Worm (Caenorhabditis elegans) whole organism, young adult: Measurements from ENCODE around the gene DH11.5.

Experiments
- F23B12.7 ChIP-seq: sonication (generic microtip); optimal IDR thresholded peaks from 2 replicates; lab custom pipeline; 2017; ENCODE audit warnings: missing genetic modification characterization, mild to moderate bottlenecking, missing compliant biosample characterization, antibody characterized with exemption, moderate library complexity; ENCODE audit not compliant: insufficient read depth
- F33H1.4 ChIP-seq: fragments of 200-800 bp; sonication (Bioruptor generic); IDR thresholded peaks from 2 replicates; pipeline ENCODE4 v1.3.6; 2022; ENCODE audit warnings: missing genetic modification reagents, missing genetic modification characterization, missing compliant biosample characterization
- F49E8.2 ChIP-seq: sonication (generic microtip); optimal IDR thresholded peaks from 3 replicates; lab custom pipeline; 2017; ENCODE audit warnings: missing genetic modification characterization, mild to moderate bottlenecking, missing compliant biosample characterization, antibody characterized with exemption, moderate library complexity; ENCODE audit not compliant: insufficient read depth
- F57A8.1 ChIP-seq: fragments of 200-800 bp; sonication (Bioruptor generic); optimal IDR thresholded peaks from 2 replicates; lab custom pipeline; 2018; ENCODE audit warnings: mild to moderate bottlenecking, missing genetic modification characterization, moderate library complexity, missing compliant biosample characterization
- K12H6.12 ChIP-seq: fragments of 200-800 bp; sonication (Bioruptor generic); optimal IDR thresholded peaks from 2 replicates; lab custom pipeline; 2018; ENCODE audit warnings: mild to moderate bottlenecking, missing genetic modification characterization, missing compliant biosample characterization
- Y56A3A.18 ChIP-seq: fragments of 200-800 bp; sonication (Bioruptor generic); IDR thresholded peaks from 2 replicates; pipeline ENCODE4 v1.3.6; 2022; ENCODE audit warnings: missing genetic modification reagents, missing genetic modification characterization, missing compliant biosample characterization
- Y67H2A.10 ChIP-seq: fragments of 200-800 bp; sonication (Bioruptor generic); conservative IDR thresholded peaks from 2 replicates; pipeline ENCODE4 v1.3.6; 2022; ENCODE audit warnings: missing genetic modification reagents, missing genetic modification characterization, missing compliant biosample characterization
- Y79H2A.3 ChIP-seq: fragments of 200-800 bp; sonication (Bioruptor generic); conservative IDR thresholded peaks from 2 replicates; pipeline ENCODE4 v1.3.6; 2022; ENCODE audit warnings: missing genetic modification reagents, missing genetic modification characterization, missing compliant biosample characterization
- Y95B8A.8 ChIP-seq: fragments of 200-800 bp; sonication (Bioruptor generic); IDR thresholded peaks from 2 replicates; pipeline ENCODE4 v1.3.6; 2022; ENCODE audit warnings: missing genetic modification reagents, missing genetic modification characterization, missing compliant biosample characterization
- ZK185.1 ChIP-seq: sonication (generic microtip); optimal IDR thresholded peaks from 2 replicates; lab custom pipeline; 2016; ENCODE audit warnings: mild to moderate bottlenecking, missing genetic modification characterization, missing compliant biosample characterization; ENCODE audit not compliant: poor library complexity, severe bottlenecking
- aptf-2 ChIP-seq: fragments of 200-800 bp; sonication (Bioruptor generic); conservative IDR thresholded peaks from 2 replicates; pipeline ENCODE4 v1.3.6; 2022; ENCODE audit warnings: missing genetic modification reagents, missing genetic modification characterization, missing compliant biosample characterization
- atf-7 ChIP-seq: sonication (generic microtip); optimal IDR thresholded peaks from 2 replicates; lab custom pipeline; 2017; ENCODE audit warnings: mild to moderate bottlenecking, missing genetic modification characterization, missing compliant biosample characterization
- athp-1 ChIP-seq: sonication (generic microtip); optimal IDR thresholded peaks from 2 replicates; lab custom pipeline; 2017; ENCODE audit warnings: mild to moderate bottlenecking, missing genetic modification characterization, missing compliant biosample characterization
- attf-5 ChIP-seq: fragments of 200-800 bp; sonication (Bioruptor generic); optimal IDR thresholded peaks from 2 replicates; lab custom pipeline; 2018; ENCODE audit warnings: mild to moderate bottlenecking, missing genetic modification characterization, missing compliant biosample characterization
- cebp-1 ChIP-seq, 2 experiments: fragments of 200-800 bp in 1 of 2; sonication (Bioruptor generic) in 1 of 2; sonication (generic microtip) in 1 of 2; IDR thresholded peaks in 1 of 2; optimal IDR thresholded peaks in 1 of 2; 2 replicates each; pipeline versions ENCODE4 v1.3.6 to Lab custom; 2017 to 2022; ENCODE audit warnings: missing compliant biosample characterization in 2 of 2, missing genetic modification characterization in 2 of 2, mild to moderate bottlenecking in 1 of 2, missing genetic modification reagents in 1 of 2, moderate library complexity in 1 of 2
- ceh-27 ChIP-seq: fragments of 200-800 bp; sonication (Bioruptor generic); optimal IDR thresholded peaks from 2 replicates; lab custom pipeline; 2018; ENCODE audit warnings: mild to moderate bottlenecking, missing genetic modification characterization, moderate library complexity, missing compliant biosample characterization
- ceh-91 ChIP-seq: fragments of 200-800 bp; sonication (Bioruptor generic); IDR thresholded peaks from 2 replicates; pipeline ENCODE4 v1.3.6; 2022; ENCODE audit warnings: missing genetic modification reagents, missing genetic modification characterization, missing compliant biosample characterization
- dox-1 ChIP-seq: fragments of 200-800 bp; sonication (Bioruptor generic); IDR thresholded peaks from 2 replicates; pipeline ENCODE4 v1.3.6; 2022; ENCODE audit warnings: missing genetic modification reagents, missing genetic modification characterization, missing compliant biosample characterization
- dpl-1 ChIP-seq: fragments of 150-350 bp; optimal IDR thresholded peaks from 2 replicates; lab custom pipeline; 2014; ENCODE audit warnings: missing biosample characterization, missing genetic modification reagents, missing genetic modification characterization
- efl-1 ChIP-seq: fragments of 150-350 bp; optimal IDR thresholded peaks from 2 replicates; lab custom pipeline; 2014; ENCODE audit warnings: missing biosample characterization, missing genetic modification reagents, missing genetic modification characterization
- egl-18 ChIP-seq: fragments of 200-800 bp; sonication (Bioruptor generic); IDR thresholded peaks from 2 replicates; pipeline ENCODE4 v1.3.6; 2022; ENCODE audit warnings: missing genetic modification reagents, missing genetic modification characterization, missing compliant biosample characterization
- egl-44 ChIP-seq: fragments of 200-800 bp; sonication (Bioruptor generic); IDR thresholded peaks from 2 replicates; pipeline ENCODE4 v1.3.6; 2022; ENCODE audit warnings: missing genetic modification reagents, missing genetic modification characterization, missing compliant biosample characterization
- egrh-3 ChIP-seq: fragments of 200-800 bp; sonication (Bioruptor generic); IDR thresholded peaks from 2 replicates; pipeline ENCODE4 v1.3.6; 2022; ENCODE audit warnings: missing genetic modification reagents, missing genetic modification characterization, missing compliant biosample characterization
- let-526 ChIP-seq: fragments of 200-800 bp; sonication (Bioruptor generic); IDR thresholded peaks from 2 replicates; pipeline ENCODE4 v1.3.6; 2022; ENCODE audit warnings: missing genetic modification reagents, missing genetic modification characterization, missing compliant biosample characterization
- lin-54 ChIP-seq: fragments of 200-800 bp; sonication (Bioruptor generic); optimal IDR thresholded peaks from 2 replicates; lab custom pipeline; 2018; ENCODE audit warnings: mild to moderate bottlenecking, missing genetic modification characterization, missing compliant biosample characterization
- madf-10 ChIP-seq: sonication (generic microtip); optimal IDR thresholded peaks from 2 replicates; lab custom pipeline; 2016; ENCODE audit warnings: mild to moderate bottlenecking, missing genetic modification characterization, missing compliant biosample characterization
- madf-3 ChIP-seq: fragments of 200-800 bp; sonication (Bioruptor generic); IDR thresholded peaks from 2 replicates; pipeline ENCODE4 v1.3.6; 2022; ENCODE audit warnings: missing genetic modification reagents, missing genetic modification characterization, missing compliant biosample characterization
- madf-6 ChIP-seq: fragments of 200-800 bp; sonication (Bioruptor generic); IDR thresholded peaks from 2 replicates; pipeline ENCODE4 v1.3.6; 2022; ENCODE audit warnings: missing genetic modification reagents, missing genetic modification characterization, missing compliant biosample characterization
- madf-8 ChIP-seq: fragments of 200-800 bp; sonication (Bioruptor generic); conservative IDR thresholded peaks from 2 replicates; pipeline ENCODE4 v1.3.6; 2022; ENCODE audit warnings: missing genetic modification reagents, missing genetic modification characterization, missing compliant biosample characterization
- mcd-1 ChIP-seq: fragments of 200-800 bp; sonication (Bioruptor generic); IDR thresholded peaks from 2 replicates; pipeline ENCODE4 v1.3.6; 2022; ENCODE audit warnings: missing genetic modification reagents, missing genetic modification characterization, missing compliant biosample characterization
- nhr-80 ChIP-seq: sonication (generic microtip); optimal IDR thresholded peaks from 2 replicates; lab custom pipeline; 2016; ENCODE audit warnings: missing genetic modification characterization, missing compliant biosample characterization
- pbrm-1 ChIP-seq: fragments of 200-800 bp; sonication (Bioruptor generic); IDR thresholded peaks from 2 replicates; pipeline ENCODE4 v1.3.6; 2022; ENCODE audit warnings: missing genetic modification reagents, missing genetic modification characterization, missing compliant biosample characterization
- rcor-1 ChIP-seq: fragments of 200-800 bp; sonication (Bioruptor generic); IDR thresholded peaks from 2 replicates; pipeline ENCODE4 v1.3.6; 2022; ENCODE audit warnings: missing genetic modification reagents, missing genetic modification characterization, missing compliant biosample characterization
- rec-8 ChIP-seq, 2 experiments: sonication (generic microtip); optimal IDR thresholded peaks; 2 replicates each; lab custom pipeline; 2016; ENCODE audit warnings: mild to moderate bottlenecking in 2 of 2, missing genetic modification characterization in 2 of 2, missing genetic modification reagents in 2 of 2, missing genotype in 2 of 2, missing biosample characterization in 1 of 2, missing compliant biosample characterization in 1 of 2, moderate library complexity in 1 of 2
- rpc-1 ChIP-seq, 2 experiments: fragments of 150-350 bp in 1 of 2; sonication (generic microtip) in 1 of 2; optimal IDR thresholded peaks; 2 replicates each; lab custom pipeline; 2014 to 2018; ENCODE audit warnings: missing biosample characterization in 1 of 2, missing genetic modification characterization in 1 of 2, missing genetic modification reagents in 1 of 2, missing genotype in 1 of 2
- snpc-1.1 ChIP-seq: sonication (generic microtip); optimal IDR thresholded peaks from 2 replicates; lab custom pipeline; 2017; ENCODE audit warnings: missing genetic modification characterization, mild to moderate bottlenecking, missing compliant biosample characterization, antibody characterized with exemption, moderate library complexity, missing genotype, missing genetic modification reagents; ENCODE audit not compliant: insufficient read depth
- snpc-1.3 ChIP-seq: sonication (generic microtip); optimal IDR thresholded peaks from 2 replicates; lab custom pipeline; 2017; ENCODE audit warnings: missing genetic modification characterization, mild to moderate bottlenecking, missing compliant biosample characterization, antibody characterized with exemption, moderate library complexity, missing genotype, missing genetic modification reagents; ENCODE audit not compliant: insufficient read depth
- snpc-3.4 ChIP-seq: sonication (generic microtip); optimal IDR thresholded peaks from 2 replicates; lab custom pipeline; 2017; ENCODE audit warnings: missing genetic modification characterization, mild to moderate bottlenecking, missing compliant biosample characterization, antibody characterized with exemption, moderate library complexity, missing genotype, missing genetic modification reagents
- snpc-4 ChIP-seq, 5 experiments: fragments of 150-350 bp in 1 of 5; sonication (generic microtip) in 4 of 5; optimal IDR thresholded peaks; 2 replicates each; lab custom pipeline; 2014 to 2018; ENCODE audit warnings: missing genetic modification characterization in 5 of 5, missing biosample characterization in 3 of 5, antibody characterized with exemption in 2 of 5, mild to moderate bottlenecking in 2 of 5, missing compliant biosample characterization in 2 of 5, missing genotype in 2 of 5, moderate library complexity in 2 of 5, missing genetic modification reagents in 1 of 5
- tbx-9 ChIP-seq: sonication (generic microtip); optimal IDR thresholded peaks from 2 replicates; lab custom pipeline; 2016; ENCODE audit warnings: borderline replicate concordance, missing genetic modification characterization, inconsistent platforms, missing compliant biosample characterization
- unc-130 ChIP-seq: sonication (generic microtip); optimal IDR thresholded peaks from 2 replicates; lab custom pipeline; 2016; ENCODE audit warnings: missing genetic modification reagents, missing genetic modification characterization, missing compliant biosample characterization
- unc-62 ChIP-seq: fragments of 150-350 bp; optimal IDR thresholded peaks from 2 replicates; lab custom pipeline; 2014; ENCODE audit warnings: missing biosample characterization, missing genetic modification reagents, missing genetic modification characterization
- zim-3 ChIP-seq: sonication (generic microtip); optimal IDR thresholded peaks from 2 replicates; lab custom pipeline; 2017; ENCODE audit warnings: mild to moderate bottlenecking, missing genetic modification characterization, moderate library complexity, missing compliant biosample characterization
- ztf-18 ChIP-seq: sonication (generic microtip); optimal IDR thresholded peaks from 2 replicates; lab custom pipeline; 2016; ENCODE audit warnings: missing genotype, mild to moderate bottlenecking, missing genetic modification characterization, missing compliant biosample characterization

The DH11.5 gene

DNA sequence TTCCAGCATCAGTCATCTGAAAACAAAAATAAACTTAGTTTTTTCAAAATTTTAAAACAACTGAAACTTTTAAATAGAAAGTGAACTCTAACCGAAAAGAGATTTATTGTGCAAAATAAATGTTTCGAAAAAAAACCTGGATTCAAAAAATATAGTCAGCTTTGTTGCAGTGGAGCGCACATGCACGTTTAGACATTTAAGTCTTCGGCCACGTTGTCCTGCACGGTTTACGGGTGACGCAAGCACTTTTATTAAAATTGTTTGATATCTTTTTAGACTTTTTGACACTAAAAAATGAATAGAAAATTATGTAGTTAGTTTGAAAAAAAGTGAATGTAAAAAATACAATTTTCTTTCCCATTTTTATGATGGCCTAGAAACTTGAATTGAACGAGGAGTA, 63.0 kb downstream of the DH11.5 start, which contains the start of the genes ubh-4 and algn-6:
ubh-4 (minus strand) TSS at position 182 of the 400 bp plus-strand sequence.
algn-6 (plus strand) TSS at position 387 of the 400 bp plus-strand sequence.
- peak; percentile 16 for TF ChIP-seq snpc-3.4 (tag; lab: Kevin White, UChicago)
- TF ChIP-seq attf-5 (GFP tag; lab: Kevin White, UChicago): peak; percentile 87
- TF ChIP-seq tbx-9: no peak
- 0 out of 2 replicates have a peak, but pooled peaks have one; percentile 22 for TF ChIP-seq Y67H2A.10 (GFP tag; lab: Robert Waterston, UW)
- TF ChIP-seq atf-7: no peak
- peak; percentile 64 for TF ChIP-seq ceh-27 (GFP tag; lab: Kevin White, UChicago)
- peak; percentile 32; the same call in 1 of the 2 replicates for TF ChIP-seq madf-8 (GFP tag; lab: Robert Waterston, UW)
- peak; percentile 86; the same call in 1 of the 2 replicates for TF ChIP-seq dox-1 (GFP tag; lab: Robert Waterston, UW)
- TF ChIP-seq F33H1.4 (GFP tag; lab: Robert Waterston, UW): peak; percentile 24; the same call in 1 of the 2 replicates
- peak; percentile 54 for TF ChIP-seq athp-1
- TF ChIP-seq Y56A3A.18: no peak
- TF ChIP-seq snpc-1.3 (tag; lab: Kevin White, UChicago): peak; percentile 3
- TF ChIP-seq nhr-80 (tag; lab: Kevin White, UChicago): peak; percentile 51
- no peak for TF ChIP-seq snpc-4 (GFP tag; optimal IDR thresholded peaks at IDR 0.05; lab: Kevin White, UChicago)
- TF ChIP-seq snpc-4 (tag; optimal IDR thresholded peaks at IDR 0.05; lab: Kevin White, UChicago): peak; percentile 24 to 40 (median 29)
- peak; percentile 31; the same call in 1 of the 2 replicates for TF ChIP-seq aptf-2 (GFP tag; lab: Robert Waterston, UW)
- 0 out of 2 replicates have a peak, but pooled peaks have one; percentile 24 for TF ChIP-seq rcor-1
- TF ChIP-seq cebp-1 (GFP tag; IDR thresholded peaks at IDR 0.05; lab: Robert Waterston, UW): no peak
- peak; percentile 32 for TF ChIP-seq cebp-1 (tag; optimal IDR thresholded peaks at IDR 0.05; lab: Kevin White, UChicago)
- TF ChIP-seq F49E8.2 (tag; lab: Kevin White, UChicago): no peak
- TF ChIP-seq egl-44 (GFP tag; lab: Robert Waterston, UW): 0 out of 2 replicates have a peak, but pooled peaks have one; percentile 13
- TF ChIP-seq let-526: no peak
- peak; percentile 59 for TF ChIP-seq ztf-18
- TF ChIP-seq unc-62 (GFP tag; lab: Kevin White, UChicago): no peak
- peak; percentile 32 for TF ChIP-seq madf-10 (tag; lab: Kevin White, UChicago)
- TF ChIP-seq ceh-91 (GFP tag; lab: Robert Waterston, UW): peak; percentile 69; the same call in 1 of the 2 replicates
- TF ChIP-seq Y79H2A.3 (GFP tag; lab: Robert Waterston, UW): 0 out of 2 replicates have a peak, but pooled peaks have one; percentile 24
- peak in 1 of 2 experiments; percentile 1 for TF ChIP-seq rec-8 (tag; optimal IDR thresholded peaks at IDR 0.05; lab: Kevin White, UChicago)
- TF ChIP-seq ZK185.1 (tag; lab: Kevin White, UChicago): peak; percentile 69
- peak; percentile 89 for TF ChIP-seq mcd-1 (GFP tag; lab: Robert Waterston, UW)
- TF ChIP-seq madf-6: peak; percentile 61
- no peak for TF ChIP-seq zim-3 (tag; lab: Kevin White, UChicago)
- no peak for TF ChIP-seq F57A8.1
- peak; percentile 21; the same call in 1 of the 2 replicates for TF ChIP-seq egrh-3 (GFP tag; lab: Robert Waterston, UW)
- no peak for TF ChIP-seq Y95B8A.8 (GFP tag; lab: Robert Waterston, UW)
- peak; percentile 43 for TF ChIP-seq K12H6.12 (tag; lab: Kevin White, UChicago)
- peak; percentile 60; the same call in 1 of the 2 replicates for TF ChIP-seq pbrm-1 (GFP tag; lab: Robert Waterston, UW)
- TF ChIP-seq lin-54 (GFP tag; lab: Kevin White, UChicago): peak; percentile 72
- TF ChIP-seq rpc-1 (optimal IDR thresholded peaks at IDR 0.05; lab: Kevin White, UChicago): no peak
- TF ChIP-seq rpc-1 (tag; optimal IDR thresholded peaks at IDR 0.05; lab: Kevin White, UChicago): no peak
- TF ChIP-seq F23B12.7 (tag; lab: Kevin White, UChicago): peak; percentile 63
- peak; percentile 61; the same call in 1 of the 2 replicates for TF ChIP-seq madf-3 (GFP tag; lab: Robert Waterston, UW)
- no peak for TF ChIP-seq snpc-1.1 (tag; lab: Kevin White, UChicago)
- TF ChIP-seq dpl-1: peak; percentile 21
- peak; percentile 48 for TF ChIP-seq efl-1 (GFP tag; lab: Kevin White, UChicago)
- no peak for TF ChIP-seq egl-18 (GFP tag; lab: Robert Waterston, UW)
- peak; percentile 89 for TF ChIP-seq unc-130 (GFP tag; lab: Kevin White, UChicago)
